Worm (Caenorhabditis elegans) whole organism, midembryonic: ENCODE results near the gene dcaf-13.

Experiments used
- T22C8.4 ChIP-seq: fragments of 200-800 bp; sonication (Bioruptor generic); IDR thresholded peaks from 2 replicates; pipeline ENCODE4 v1.3.6; 2022; ENCODE audit warnings: missing genetic modification characterization, missing compliant biosample characterization
- cog-1 ChIP-seq: sonication (generic microtip); optimal IDR thresholded peaks from 2 replicates; lab custom pipeline; 2016; ENCODE audit warnings: missing genetic modification characterization, missing compliant biosample characterization
- flt-1 ChIP-seq: fragments of 200-800 bp; sonication (Bioruptor generic); IDR thresholded peaks from 2 replicates; pipeline ENCODE4 v1.3.6; 2022; ENCODE audit warnings: missing genetic modification characterization, missing compliant biosample characterization
- klf-2 ChIP-seq: fragments of 200-800 bp; sonication (Bioruptor generic); conservative IDR thresholded peaks from 2 replicates; pipeline ENCODE4 v1.3.6; 2022; ENCODE audit warnings: missing genetic modification reagents, missing genetic modification characterization, missing compliant biosample characterization
- med-1 ChIP-seq: sonication (generic microtip); optimal IDR thresholded peaks from 2 replicates; lab custom pipeline; 2017; ENCODE audit warnings: missing genetic modification characterization, mild to moderate bottlenecking, missing compliant biosample characterization, antibody characterized with exemption, missing genetic modification reagents; ENCODE audit not compliant: insufficient read depth
- ref-1 ChIP-seq: fragments of 200-800 bp; sonication (Bioruptor generic); conservative IDR thresholded peaks from 2 replicates; pipeline ENCODE4 v1.3.6; 2022; ENCODE audit warnings: missing genetic modification reagents, missing genetic modification characterization, missing compliant biosample characterization
- tab-1 ChIP-seq: fragments of 200-800 bp; sonication (Bioruptor generic); IDR thresholded peaks from 2 replicates; pipeline ENCODE4 v1.3.6; 2022; ENCODE audit warnings: missing genetic modification characterization, missing compliant biosample characterization
- ztf-23 ChIP-seq: fragments of 200-800 bp; sonication (Bioruptor generic); IDR thresholded peaks from 2 replicates; pipeline ENCODE4 v1.3.6; 2022; ENCODE audit warnings: missing genetic modification reagents, missing genetic modification characterization, missing compliant biosample characterization
- ztf-29 ChIP-seq: fragments of 200-800 bp; sonication (Bioruptor generic); IDR thresholded peaks from 2 replicates; pipeline ENCODE4 v1.3.6; 2022; ENCODE audit warnings: missing genetic modification reagents, missing genetic modification characterization, missing compliant biosample characterization

dcaf-13 gene

DNA sequence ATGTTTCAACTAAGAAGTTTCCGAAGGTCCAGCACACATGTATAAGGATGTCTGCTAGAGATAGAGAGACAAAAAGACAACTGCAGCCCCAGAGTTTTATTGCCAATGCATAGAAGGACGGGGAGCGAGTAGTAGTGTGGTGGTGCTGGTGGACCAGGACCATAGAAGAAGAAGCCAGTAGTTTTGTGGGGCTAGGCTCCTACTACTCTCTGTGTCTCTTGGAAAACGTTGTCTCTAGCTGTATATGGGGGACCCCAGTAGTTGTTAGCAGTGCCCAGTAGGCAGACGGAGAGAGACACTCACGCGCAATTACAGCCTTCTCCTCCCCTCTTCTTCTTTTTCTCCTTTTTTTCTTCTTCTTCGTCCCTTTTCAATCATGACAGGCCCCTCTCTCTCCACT is 31.3 kb upstream of the dcaf-13 start:
- TF ChIP-seq ztf-29 (no peak), cog-1 (tag; lab: Kevin White, UChicago) (no peak), T22C8.4 (GFP tag; lab: Robert Waterston, UW) (no peak), flt-1 (GFP tag; lab: Robert Waterston, UW) (no peak), klf-2 (GFP tag; lab: Robert Waterston, UW) (no peak), tab-1 (GFP tag; lab: Robert Waterston, UW) (no peak), med-1 (GFP tag; lab: Kevin White, UChicago) (no peak), ztf-23 (GFP tag; lab: Robert Waterston, UW) (no peak), ref-1 (GFP tag; lab: Robert Waterston, UW) (no peak)

DNA sequence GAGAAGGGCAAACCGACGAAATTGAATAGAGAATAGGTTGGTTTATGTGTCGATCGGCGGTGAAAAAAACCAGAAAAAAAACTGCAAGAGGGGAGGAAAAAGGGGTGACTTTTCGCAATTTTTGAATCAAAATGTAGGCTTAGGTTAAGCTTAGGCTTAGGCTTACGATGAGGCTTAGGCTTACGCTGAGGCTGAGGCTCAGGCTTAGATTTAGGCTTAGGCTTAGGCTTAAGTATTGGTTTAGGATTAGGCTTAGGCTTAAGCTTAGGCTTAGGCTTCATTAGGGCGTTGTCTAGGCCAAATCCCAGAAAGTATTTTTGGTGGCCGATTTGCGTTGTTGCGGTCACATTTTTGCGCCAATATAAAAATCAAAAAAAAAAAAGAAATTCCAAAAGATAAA is 30.1 kb upstream of the dcaf-13 start:
- TF ChIP-seq tab-1 (GFP tag; lab: Robert Waterston, UW) (no peak), ztf-29 (no peak), med-1 (GFP tag; lab: Kevin White, UChicago) (no peak), ztf-23 (GFP tag; lab: Robert Waterston, UW) (no peak), klf-2 (GFP tag; lab: Robert Waterston, UW) (no peak), cog-1 (tag; lab: Kevin White, UChicago) (no peak), ref-1 (GFP tag; lab: Robert Waterston, UW) (no peak), T22C8.4 (GFP tag; lab: Robert Waterston, UW) (no peak)

DNA sequence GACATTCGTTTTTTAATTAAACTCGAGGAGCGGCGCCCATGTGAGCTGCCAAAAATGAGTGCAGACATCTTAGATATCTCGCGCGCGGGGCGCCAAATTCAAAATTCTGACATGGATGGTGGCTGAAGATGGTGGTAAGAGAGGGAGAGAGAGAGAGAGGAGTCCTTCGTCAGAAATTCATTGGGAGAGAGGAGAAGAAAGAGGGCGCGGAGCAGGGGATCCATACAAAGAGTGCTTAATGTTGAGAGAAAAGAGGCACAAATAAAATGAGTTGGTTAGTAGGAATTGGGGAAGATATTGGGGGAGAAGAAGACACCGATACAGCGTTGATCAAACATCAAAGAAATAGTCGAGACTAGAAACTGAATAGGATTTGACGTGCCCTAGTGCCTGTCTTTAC is 28.8 kb upstream of the dcaf-13 start:
- TF ChIP-seq klf-2 (GFP tag; lab: Robert Waterston, UW) (no peak), ztf-23 (GFP tag; lab: Robert Waterston, UW) (no peak), med-1 (GFP tag; lab: Kevin White, UChicago) (no peak), T22C8.4 (GFP tag; lab: Robert Waterston, UW) (no peak), tab-1 (GFP tag; lab: Robert Waterston, UW) (no peak), cog-1 (tag; lab: Kevin White, UChicago) (no peak), ref-1 (GFP tag; lab: Robert Waterston, UW) (no peak), ztf-29 (no peak), flt-1 (GFP tag; lab: Robert Waterston, UW) (no peak)

DNA sequence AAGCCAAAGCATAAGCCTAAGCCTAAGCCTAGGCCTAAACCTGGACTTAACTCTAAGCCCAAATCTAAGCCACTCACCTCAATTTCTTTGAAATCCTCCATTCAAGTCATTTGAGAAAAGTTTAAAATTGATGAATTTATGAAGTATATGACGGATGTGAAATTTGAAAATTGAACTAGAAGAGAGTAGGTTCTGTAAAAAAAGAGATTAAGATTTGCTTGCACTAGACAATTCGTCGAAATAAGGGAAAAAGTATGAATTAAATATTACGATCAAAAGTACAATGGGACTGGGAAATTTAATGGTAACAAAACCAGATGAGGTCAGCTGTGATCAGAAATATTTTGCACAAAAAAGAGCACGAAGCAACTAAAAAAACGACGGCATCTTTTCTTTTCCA is 28.3 kb upstream of the dcaf-13 start, which contains the start of gene twk-2:
Gene twk-2 (minus strand): TSS at position 101 of the 400 bp plus-strand sequence.
- no peak for TF ChIP-seq T22C8.4 (GFP tag; lab: Robert Waterston, UW)

DNA sequence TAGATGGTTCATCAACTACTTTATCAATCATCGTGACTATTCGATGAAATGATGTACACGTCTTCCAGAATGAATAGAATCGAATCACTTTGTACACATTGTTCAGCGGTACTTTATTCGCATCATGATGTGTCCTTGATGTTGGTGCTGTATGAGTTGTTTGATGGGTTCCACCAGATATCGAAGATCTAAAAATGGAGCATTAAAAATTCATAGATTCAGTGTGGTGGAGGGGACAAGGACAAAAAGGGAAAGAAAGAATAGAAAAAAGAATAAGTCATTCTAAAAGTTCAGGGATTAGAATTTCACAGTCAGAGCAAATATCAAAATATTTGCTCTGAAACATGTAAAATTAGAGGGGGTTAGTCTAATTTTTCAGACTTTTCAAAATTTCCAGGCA is 20.1 kb upstream of the dcaf-13 start:
- TF ChIP-seq cog-1 (tag; lab: Kevin White, UChicago), result no peak
- TF ChIP-seq ztf-29, result no peak
- TF ChIP-seq T22C8.4 (GFP tag; lab: Robert Waterston, UW), result no peak

DNA sequence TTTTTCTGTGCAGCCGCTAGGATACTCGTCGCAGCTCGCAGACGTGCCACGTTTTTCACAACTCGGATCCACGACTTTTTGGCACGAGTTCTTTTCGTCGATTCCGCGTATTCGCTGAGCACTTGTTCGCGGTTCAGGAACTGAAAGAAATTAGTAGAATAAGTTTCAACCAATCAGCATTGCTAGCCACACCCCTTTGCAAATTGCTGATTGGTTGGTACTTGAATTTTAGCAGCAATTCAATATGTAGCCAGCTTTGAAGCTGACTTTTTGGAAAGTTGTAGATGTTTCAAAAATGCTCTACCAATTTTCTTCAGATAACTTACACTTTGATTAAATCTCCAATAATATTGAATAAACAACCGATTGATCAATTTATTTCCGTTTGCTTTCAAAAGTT is 16.6 kb upstream of the dcaf-13 start:
- no peak for TF ChIP-seq tab-1 (GFP tag; lab: Robert Waterston, UW)

DNA sequence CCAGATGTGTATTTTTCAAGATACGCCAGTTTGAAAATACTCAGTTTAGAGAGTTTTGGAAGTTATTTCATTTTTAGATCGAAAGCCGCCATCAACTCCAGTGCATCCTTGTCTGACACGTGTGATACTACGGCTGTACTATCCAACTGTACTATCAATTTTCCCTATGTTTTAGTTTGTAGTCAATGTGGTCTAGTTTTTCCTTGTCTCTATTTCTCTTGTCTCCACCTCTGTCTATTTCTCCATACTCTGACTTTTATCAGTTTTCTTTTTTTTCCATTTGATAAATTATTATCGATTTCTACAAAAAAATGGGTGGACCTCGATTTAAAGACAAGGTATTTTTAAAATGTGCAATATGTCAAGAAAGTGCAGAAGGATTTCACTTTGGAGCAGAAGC is 13.9 kb upstream of the dcaf-13 start, which contains the start of gene nhr-16:
Gene nhr-16 (plus strand): TSS at position 205 of the 400 bp plus-strand sequence.
- TF ChIP-seq T22C8.4 (GFP tag; lab: Robert Waterston, UW), result no peak
- no peak for TF ChIP-seq ztf-23 (GFP tag; lab: Robert Waterston, UW)
- TF ChIP-seq med-1 (GFP tag; lab: Kevin White, UChicago), result no peak
- no peak for TF ChIP-seq ref-1 (GFP tag; lab: Robert Waterston, UW)
- TF ChIP-seq flt-1 (GFP tag; lab: Robert Waterston, UW), result no peak
- no peak for TF ChIP-seq ztf-29
- TF ChIP-seq tab-1 (GFP tag; lab: Robert Waterston, UW), result no peak

DNA sequence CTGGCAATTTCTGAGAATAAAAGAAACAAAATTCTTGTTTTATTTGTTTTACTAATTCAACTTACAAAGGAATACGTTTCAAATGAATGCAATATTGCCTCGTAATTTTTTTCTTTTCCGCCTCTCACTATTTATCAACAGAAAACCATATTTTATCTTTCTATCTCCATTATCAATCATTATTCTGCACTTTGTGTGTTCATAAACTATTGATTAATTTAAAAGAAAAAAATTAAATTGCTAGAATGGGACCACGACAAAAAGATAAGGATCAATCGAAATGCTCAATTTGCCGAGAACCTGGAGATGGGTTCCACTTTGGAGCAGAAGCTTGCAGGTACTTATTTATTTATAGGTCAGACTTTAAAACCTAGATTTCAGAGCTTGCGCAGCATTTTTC is 10.4 kb upstream of the dcaf-13 start, which contains the start of gene nhr-273:
Gene nhr-273 (plus strand): TSS at position 167 of the 400 bp plus-strand sequence.
- TF ChIP-seq tab-1 (GFP tag; lab: Robert Waterston, UW), result no peak
- TF ChIP-seq T22C8.4 (GFP tag; lab: Robert Waterston, UW), result no peak
- no peak for TF ChIP-seq cog-1 (tag; lab: Kevin White, UChicago)
- TF ChIP-seq flt-1 (GFP tag; lab: Robert Waterston, UW), result no peak
- no peak for TF ChIP-seq ztf-29

DNA sequence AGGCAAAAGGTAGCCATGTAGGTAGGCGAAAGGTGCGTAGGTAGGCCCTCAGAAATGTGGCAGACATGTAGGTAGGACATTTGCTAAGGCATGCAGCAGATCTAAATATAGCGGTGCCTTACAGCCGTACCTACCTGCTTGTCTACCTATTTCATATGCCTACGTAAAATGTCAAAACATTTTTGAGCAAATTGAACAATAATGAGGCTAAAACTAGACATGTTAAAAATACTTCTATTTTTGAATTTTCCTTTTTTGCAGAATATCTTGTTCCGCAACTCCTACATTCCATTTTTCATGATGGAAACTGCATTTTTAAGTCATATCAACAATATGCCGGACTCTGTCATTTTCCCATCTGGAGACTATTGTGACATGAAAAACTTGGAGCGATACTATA is 9.6 kb upstream of the dcaf-13 start:
- TF ChIP-seq T22C8.4 (GFP tag; lab: Robert Waterston, UW), result no peak
- TF ChIP-seq klf-2 (GFP tag; lab: Robert Waterston, UW), result no peak
- TF ChIP-seq cog-1 (tag; lab: Kevin White, UChicago), result no peak
- TF ChIP-seq ztf-29, result no peak
- TF ChIP-seq flt-1 (GFP tag; lab: Robert Waterston, UW), result no peak
- TF ChIP-seq ztf-23 (GFP tag; lab: Robert Waterston, UW), result no peak
- no peak for TF ChIP-seq med-1 (GFP tag; lab: Kevin White, UChicago)
- TF ChIP-seq ref-1 (GFP tag; lab: Robert Waterston, UW), result no peak
- no peak for TF ChIP-seq tab-1 (GFP tag; lab: Robert Waterston, UW)

DNA sequence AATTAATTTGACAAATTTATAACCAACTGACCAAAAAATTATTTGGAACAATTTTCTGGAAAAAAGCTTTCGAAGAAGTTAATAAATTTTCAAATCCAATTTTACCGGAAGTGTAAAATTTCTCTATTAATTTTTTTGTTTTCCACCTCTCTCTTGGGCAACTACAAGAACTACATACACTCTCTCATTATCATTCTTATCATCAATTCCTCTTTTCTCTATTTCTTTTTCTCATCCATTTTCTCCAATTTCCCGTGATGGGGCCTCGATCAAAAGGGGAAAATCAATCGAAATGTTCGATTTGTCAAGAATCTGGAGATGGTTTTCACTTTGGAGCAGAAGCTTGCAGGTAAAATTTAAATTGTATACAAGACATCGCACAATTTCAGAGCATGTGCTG is 8.4 kb upstream of the dcaf-13 start, which contains the start of gene nhr-109:
Gene nhr-109 (plus strand): TSS at position 222 of the 400 bp plus-strand sequence.
- TF ChIP-seq cog-1 (tag; lab: Kevin White, UChicago) (no peak), T22C8.4 (GFP tag; lab: Robert Waterston, UW) (no peak), tab-1 (GFP tag; lab: Robert Waterston, UW) (no peak)

DNA sequence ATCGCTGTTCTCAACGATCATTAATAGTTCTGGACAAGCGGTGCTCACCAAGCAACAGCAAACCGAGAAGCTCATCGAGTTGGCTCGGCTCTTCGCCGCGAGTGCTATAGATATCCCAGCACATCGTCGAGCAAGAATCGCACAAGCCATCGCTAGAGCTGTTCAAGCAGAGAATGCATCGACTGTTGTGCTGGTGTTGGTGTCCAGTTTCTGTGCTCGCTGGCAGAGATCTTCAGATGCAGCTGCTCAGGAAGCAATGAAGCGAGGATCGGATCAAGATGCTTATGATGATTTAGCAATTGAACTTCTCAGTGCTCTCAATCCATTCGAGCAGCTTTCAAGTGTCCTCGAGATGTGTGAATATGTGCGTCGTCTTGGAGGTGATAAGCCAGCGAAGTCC is 3.4 kb upstream of the dcaf-13 start:
- TF ChIP-seq ztf-23 (GFP tag; lab: Robert Waterston, UW), result no peak
